Worm (Caenorhabditis elegans) whole organism, L2 larva: ENCODE data around the gene Y56A3A.31.

Source experiments
- blmp-1 ChIP-seq: sonication (generic microtip); optimal IDR thresholded peaks from 2 replicates; lab custom pipeline; 2017; ENCODE audit warnings: missing genetic modification characterization, mild to moderate bottlenecking, missing compliant biosample characterization, antibody characterized with exemption, moderate library complexity; ENCODE audit not compliant: insufficient read depth
- egl-27 ChIP-seq: sonication (generic microtip); optimal IDR thresholded peaks from 3 replicates; lab custom pipeline; 2017; ENCODE audit warnings: missing biosample characterization, missing genetic modification reagents, missing genetic modification characterization
- elt-3 ChIP-seq: sonication (generic microtip); optimal IDR thresholded peaks from 2 replicates; lab custom pipeline; 2017; ENCODE audit warnings: missing biosample characterization, missing genetic modification characterization
- lin-13 ChIP-seq: fragments of 150-350 bp; optimal IDR thresholded peaks from 2 replicates; lab custom pipeline; 2014; ENCODE audit warnings: missing biosample characterization, missing genetic modification reagents, missing genetic modification characterization
- lsy-2 ChIP-seq, 2 experiments: fragments of 150-350 bp in 1 of 2; sonication (generic microtip) in 1 of 2; optimal IDR thresholded peaks; 2 replicates each; lab custom pipeline; 2014 to 2017; ENCODE audit warnings: missing biosample characterization in 2 of 2, missing genetic modification characterization in 2 of 2
- mdl-1 ChIP-seq, 2 experiments: fragments of 150-350 bp in 1 of 2; sonication (generic microtip) in 1 of 2; optimal IDR thresholded peaks; 2 replicates each; lab custom pipeline; 2017; ENCODE audit warnings: missing biosample characterization in 2 of 2, missing genetic modification characterization in 2 of 2
- nhr-10 ChIP-seq: sonication (generic microtip); optimal IDR thresholded peaks from 2 replicates; lab custom pipeline; 2017; ENCODE audit warnings: missing biosample characterization, missing genetic modification characterization
- nhr-12 ChIP-seq: fragments of 150-350 bp; optimal IDR thresholded peaks from 2 replicates; lab custom pipeline; 2014; ENCODE audit warnings: missing biosample characterization, missing genetic modification characterization
- nhr-21 ChIP-seq: fragments of 150-350 bp; optimal IDR thresholded peaks from 2 replicates; lab custom pipeline; 2014; ENCODE audit warnings: missing biosample characterization, missing genetic modification characterization
- nhr-237 ChIP-seq: fragments of 150-350 bp; optimal IDR thresholded peaks from 2 replicates; lab custom pipeline; 2014; ENCODE audit warnings: missing biosample characterization, missing genetic modification characterization
- snpc-4 ChIP-seq: fragments of 150-350 bp; optimal IDR thresholded peaks from 2 replicates; lab custom pipeline; 2014; ENCODE audit warnings: missing biosample characterization, missing genetic modification characterization
- ztf-11 ChIP-seq: sonication (generic microtip); optimal IDR thresholded peaks from 2 replicates; lab custom pipeline; 2017; ENCODE audit warnings: missing biosample characterization, missing genetic modification characterization

DNA sequence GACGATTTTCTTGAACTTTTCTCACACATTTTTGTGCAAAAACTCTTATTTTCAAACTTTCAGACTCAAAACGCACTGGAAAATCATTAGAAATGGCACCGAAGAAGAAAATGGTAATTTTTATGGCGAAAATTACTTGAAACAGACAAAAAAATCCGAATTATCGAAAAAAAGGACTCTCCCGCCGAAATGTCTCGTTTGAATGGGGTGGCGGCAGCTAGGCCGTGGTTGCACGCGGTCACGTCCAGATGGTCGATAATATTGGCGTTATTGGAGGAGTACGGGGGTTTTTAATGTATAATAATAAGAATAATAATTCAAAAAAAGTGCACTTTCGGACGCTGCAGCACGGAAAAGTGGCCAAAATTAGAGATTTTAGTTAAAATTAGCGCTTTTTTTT lies at the start of gene Y56A3A.31:
- TF ChIP-seq nhr-21 (tag; lab: Kevin White, UChicago) (no peak), mdl-1 (tag; optimal IDR thresholded peaks at IDR 0.05; lab: Kevin White, UChicago) (no peak), ztf-11 (tag; lab: Kevin White, UChicago) (no peak), snpc-4 (no peak), lsy-2 (tag; optimal IDR thresholded peaks at IDR 0.05; lab: Kevin White, UChicago) (no peak), nhr-237 (no peak), nhr-12 (tag; lab: Kevin White, UChicago) (no peak), egl-27 (tag; lab: Kevin White, UChicago) (no peak), blmp-1 (tag; lab: Kevin White, UChicago) (no peak), nhr-10 (no peak), lin-13 (GFP tag; lab: Kevin White, UChicago) (no peak), elt-3 (no peak)
